Worm (Caenorhabditis elegans) whole organism, young adult: ENCODE results near the gene cpg-8.
A peak's percentile ranks its signal among the peaks of the same experiment; 100 is the strongest.

Experiments
- B0336.3 ChIP-seq: fragments of 200-800 bp; sonication (Bioruptor generic); IDR thresholded peaks from 2 replicates; pipeline ENCODE4 v1.3.6; 2022; ENCODE audit warnings: missing genetic modification characterization, missing compliant biosample characterization
- C06A6.2 ChIP-seq: fragments of 200-800 bp; sonication (Bioruptor generic); conservative IDR thresholded peaks from 2 replicates; pipeline ENCODE4 v1.3.6; 2022; ENCODE audit warnings: missing genetic modification characterization, missing compliant biosample characterization
- C17E4.6 ChIP-seq: fragments of 200-800 bp; sonication (Bioruptor generic); IDR thresholded peaks from 2 replicates; pipeline ENCODE4 v1.3.6; 2022; ENCODE audit warnings: missing genetic modification reagents, missing genetic modification characterization, missing compliant biosample characterization
- F23B12.7 ChIP-seq: sonication (generic microtip); optimal IDR thresholded peaks from 2 replicates; lab custom pipeline; 2017; ENCODE audit warnings: missing genetic modification characterization, mild to moderate bottlenecking, missing compliant biosample characterization, antibody characterized with exemption, moderate library complexity; ENCODE audit not compliant: insufficient read depth
- F33H1.4 ChIP-seq: fragments of 200-800 bp; sonication (Bioruptor generic); IDR thresholded peaks from 2 replicates; pipeline ENCODE4 v1.3.6; 2022; ENCODE audit warnings: missing genetic modification reagents, missing genetic modification characterization, missing compliant biosample characterization
- F37B4.10 ChIP-seq: fragments of 200-800 bp; sonication (Bioruptor generic); IDR thresholded peaks from 2 replicates; pipeline ENCODE4 v1.3.6; 2022; ENCODE audit warnings: missing genetic modification characterization, missing compliant biosample characterization
- F52B5.7 ChIP-seq: sonication (generic microtip); optimal IDR thresholded peaks from 2 replicates; lab custom pipeline; 2016; ENCODE audit warnings: mild to moderate bottlenecking, missing genetic modification characterization, missing compliant biosample characterization
- F57C9.4 ChIP-seq: sonication (generic microtip); optimal IDR thresholded peaks from 2 replicates; lab custom pipeline; 2017; ENCODE audit warnings: mild to moderate bottlenecking, missing genetic modification characterization, missing compliant biosample characterization
- Y53F4B.3 ChIP-seq: fragments of 200-800 bp; sonication (Bioruptor generic); IDR thresholded peaks from 2 replicates; pipeline ENCODE4 v1.3.6; 2022; ENCODE audit warnings: missing genetic modification reagents, missing genetic modification characterization, missing compliant biosample characterization
- Y56A3A.18 ChIP-seq: fragments of 200-800 bp; sonication (Bioruptor generic); IDR thresholded peaks from 2 replicates; pipeline ENCODE4 v1.3.6; 2022; ENCODE audit warnings: missing genetic modification reagents, missing genetic modification characterization, missing compliant biosample characterization
- Y67H2A.10 ChIP-seq: fragments of 200-800 bp; sonication (Bioruptor generic); conservative IDR thresholded peaks from 2 replicates; pipeline ENCODE4 v1.3.6; 2022; ENCODE audit warnings: missing genetic modification reagents, missing genetic modification characterization, missing compliant biosample characterization
- akir-1 ChIP-seq: fragments of 200-800 bp; sonication (Bioruptor generic); optimal IDR thresholded peaks from 2 replicates; lab custom pipeline; 2018; ENCODE audit warnings: mild to moderate bottlenecking, missing genetic modification characterization, moderate library complexity, missing compliant biosample characterization
- aptf-3 ChIP-seq: fragments of 200-800 bp; sonication (Bioruptor generic); IDR thresholded peaks from 2 replicates; pipeline ENCODE4 v1.3.6; 2022; ENCODE audit warnings: missing genetic modification characterization, missing compliant biosample characterization
- atf-7 ChIP-seq: sonication (generic microtip); optimal IDR thresholded peaks from 2 replicates; lab custom pipeline; 2017; ENCODE audit warnings: mild to moderate bottlenecking, missing genetic modification characterization, missing compliant biosample characterization
- attf-3 ChIP-seq: fragments of 200-800 bp; sonication (Bioruptor generic); conservative IDR thresholded peaks from 2 replicates; pipeline ENCODE4 v1.3.6; 2022; ENCODE audit warnings: missing genetic modification reagents, missing genetic modification characterization, missing compliant biosample characterization
- attf-5 ChIP-seq: fragments of 200-800 bp; sonication (Bioruptor generic); optimal IDR thresholded peaks from 2 replicates; lab custom pipeline; 2018; ENCODE audit warnings: mild to moderate bottlenecking, missing genetic modification characterization, missing compliant biosample characterization
- cebp-1 ChIP-seq, 2 experiments: fragments of 200-800 bp in 1 of 2; sonication (Bioruptor generic) in 1 of 2; sonication (generic microtip) in 1 of 2; IDR thresholded peaks in 1 of 2; optimal IDR thresholded peaks in 1 of 2; 2 replicates each; pipeline versions ENCODE4 v1.3.6 to Lab custom; 2017 to 2022; ENCODE audit warnings: missing compliant biosample characterization in 2 of 2, missing genetic modification characterization in 2 of 2, mild to moderate bottlenecking in 1 of 2, missing genetic modification reagents in 1 of 2, moderate library complexity in 1 of 2
- cebp-2 ChIP-seq: fragments of 200-800 bp; sonication (Bioruptor generic); IDR thresholded peaks from 2 replicates; pipeline ENCODE4 v1.3.6; 2022; ENCODE audit warnings: missing genetic modification characterization, missing compliant biosample characterization
- ceh-91 ChIP-seq: fragments of 200-800 bp; sonication (Bioruptor generic); IDR thresholded peaks from 2 replicates; pipeline ENCODE4 v1.3.6; 2022; ENCODE audit warnings: missing genetic modification reagents, missing genetic modification characterization, missing compliant biosample characterization
- dox-1 ChIP-seq: fragments of 200-800 bp; sonication (Bioruptor generic); IDR thresholded peaks from 2 replicates; pipeline ENCODE4 v1.3.6; 2022; ENCODE audit warnings: missing genetic modification reagents, missing genetic modification characterization, missing compliant biosample characterization
- egl-44 ChIP-seq: fragments of 200-800 bp; sonication (Bioruptor generic); IDR thresholded peaks from 2 replicates; pipeline ENCODE4 v1.3.6; 2022; ENCODE audit warnings: missing genetic modification reagents, missing genetic modification characterization, missing compliant biosample characterization
- ekl-4 ChIP-seq: fragments of 200-800 bp; sonication (Bioruptor generic); IDR thresholded peaks from 2 replicates; pipeline ENCODE4 v1.3.6; 2022; ENCODE audit warnings: missing genetic modification reagents, missing genetic modification characterization, missing compliant biosample characterization
- gei-17 ChIP-seq: fragments of 200-800 bp; sonication (Bioruptor generic); optimal IDR thresholded peaks from 2 replicates; lab custom pipeline; 2018; ENCODE audit warnings: mild to moderate bottlenecking, missing genetic modification characterization, missing compliant biosample characterization
- him-1 ChIP-seq: sonication (generic microtip); optimal IDR thresholded peaks from 2 replicates; lab custom pipeline; 2016; ENCODE audit warnings: missing genotype, missing genetic modification reagents, missing genetic modification characterization, missing compliant biosample characterization
- hrde-1 ChIP-seq: sonication (generic microtip); optimal IDR thresholded peaks from 2 replicates; lab custom pipeline; 2016; ENCODE audit warnings: missing genetic modification characterization, mild to moderate bottlenecking, missing compliant biosample characterization, moderate library complexity, missing genotype, missing genetic modification reagents, borderline replicate concordance
- hsf-1 ChIP-seq: fragments of 200-800 bp; sonication (Bioruptor generic); IDR thresholded peaks from 2 replicates; pipeline ENCODE4 v1.3.6; 2022; ENCODE audit warnings: missing genetic modification reagents, missing genetic modification characterization, missing compliant biosample characterization
- let-607 ChIP-seq, 2 experiments: fragments of 200-800 bp in 1 of 2; sonication (Bioruptor generic) in 1 of 2; sonication (generic microtip) in 1 of 2; optimal IDR thresholded peaks; 2 replicates each; lab custom pipeline; 2016 to 2018; ENCODE audit warnings: mild to moderate bottlenecking in 2 of 2, missing compliant biosample characterization in 2 of 2, missing genetic modification characterization in 2 of 2, moderate library complexity in 2 of 2, missing genotype in 1 of 2
- lin-26 ChIP-seq: fragments of 200-800 bp; sonication (Bioruptor generic); IDR thresholded peaks from 2 replicates; pipeline ENCODE4 v1.3.6; 2022; ENCODE audit warnings: missing genetic modification reagents, missing genetic modification characterization, missing compliant biosample characterization
- lir-1 ChIP-seq: fragments of 200-800 bp; sonication (Bioruptor generic); conservative IDR thresholded peaks from 2 replicates; pipeline ENCODE4 v1.3.6; 2022; ENCODE audit warnings: missing genetic modification reagents, missing genetic modification characterization, missing compliant biosample characterization
- lsl-1 ChIP-seq: fragments of 200-800 bp; sonication (Bioruptor generic); optimal IDR thresholded peaks from 2 replicates; lab custom pipeline; 2018; ENCODE audit warnings: mild to moderate bottlenecking, missing genetic modification characterization, moderate library complexity, missing compliant biosample characterization
- lsy-27 ChIP-seq: sonication (generic microtip); optimal IDR thresholded peaks from 2 replicates; lab custom pipeline; 2017; ENCODE audit warnings: missing genetic modification characterization, mild to moderate bottlenecking, missing compliant biosample characterization, antibody characterized with exemption, missing genotype, borderline replicate concordance; ENCODE audit not compliant: insufficient read depth
- madf-10 ChIP-seq: sonication (generic microtip); optimal IDR thresholded peaks from 2 replicates; lab custom pipeline; 2016; ENCODE audit warnings: mild to moderate bottlenecking, missing genetic modification characterization, missing compliant biosample characterization
- madf-3 ChIP-seq: fragments of 200-800 bp; sonication (Bioruptor generic); IDR thresholded peaks from 2 replicates; pipeline ENCODE4 v1.3.6; 2022; ENCODE audit warnings: missing genetic modification reagents, missing genetic modification characterization, missing compliant biosample characterization
- madf-6 ChIP-seq: fragments of 200-800 bp; sonication (Bioruptor generic); IDR thresholded peaks from 2 replicates; pipeline ENCODE4 v1.3.6; 2022; ENCODE audit warnings: missing genetic modification reagents, missing genetic modification characterization, missing compliant biosample characterization
- mcd-1 ChIP-seq: fragments of 200-800 bp; sonication (Bioruptor generic); IDR thresholded peaks from 2 replicates; pipeline ENCODE4 v1.3.6; 2022; ENCODE audit warnings: missing genetic modification reagents, missing genetic modification characterization, missing compliant biosample characterization
- nfya-1 ChIP-seq: sonication (generic microtip); optimal IDR thresholded peaks from 2 replicates; lab custom pipeline; 2017; ENCODE audit warnings: antibody characterized with exemption, missing compliant biosample characterization, missing genetic modification characterization, borderline replicate concordance; ENCODE audit not compliant: insufficient read depth
- nfyb-1 ChIP-seq: fragments of 200-800 bp; sonication (Bioruptor generic); IDR thresholded peaks from 2 replicates; pipeline ENCODE4 v1.3.6; 2022; ENCODE audit warnings: missing genetic modification reagents, missing genetic modification characterization, missing compliant biosample characterization
- nhr-27 ChIP-seq: fragments of 200-800 bp; sonication (Bioruptor generic); optimal IDR thresholded peaks from 2 replicates; lab custom pipeline; 2018; ENCODE audit warnings: mild to moderate bottlenecking, missing genetic modification characterization, moderate library complexity, missing compliant biosample characterization
- rcor-1 ChIP-seq: fragments of 200-800 bp; sonication (Bioruptor generic); IDR thresholded peaks from 2 replicates; pipeline ENCODE4 v1.3.6; 2022; ENCODE audit warnings: missing genetic modification reagents, missing genetic modification characterization, missing compliant biosample characterization
- sdz-38 ChIP-seq: sonication (generic microtip); optimal IDR thresholded peaks from 2 replicates; lab custom pipeline; 2016; ENCODE audit warnings: missing genotype, missing genetic modification characterization, missing compliant biosample characterization
- sea-2 ChIP-seq: fragments of 200-800 bp; sonication (Bioruptor generic); IDR thresholded peaks from 2 replicates; pipeline ENCODE4 v1.3.6; 2022; ENCODE audit warnings: missing genetic modification characterization, missing compliant biosample characterization
- snpc-1.1 ChIP-seq: sonication (generic microtip); optimal IDR thresholded peaks from 2 replicates; lab custom pipeline; 2017; ENCODE audit warnings: missing genetic modification characterization, mild to moderate bottlenecking, missing compliant biosample characterization, antibody characterized with exemption, moderate library complexity, missing genotype, missing genetic modification reagents; ENCODE audit not compliant: insufficient read depth
- snpc-3.4 ChIP-seq: sonication (generic microtip); optimal IDR thresholded peaks from 2 replicates; lab custom pipeline; 2017; ENCODE audit warnings: missing genetic modification characterization, mild to moderate bottlenecking, missing compliant biosample characterization, antibody characterized with exemption, moderate library complexity, missing genotype, missing genetic modification reagents
- unc-62 ChIP-seq: fragments of 150-350 bp; optimal IDR thresholded peaks from 2 replicates; lab custom pipeline; 2014; ENCODE audit warnings: missing biosample characterization, missing genetic modification reagents, missing genetic modification characterization
- xnd-1 ChIP-seq: sonication (generic microtip); optimal IDR thresholded peaks from 2 replicates; lab custom pipeline; 2016; ENCODE audit warnings: missing genotype, missing genetic modification reagents, missing genetic modification characterization, missing compliant biosample characterization
- ztf-25 ChIP-seq: fragments of 200-800 bp; sonication (Bioruptor generic); IDR thresholded peaks from 2 replicates; pipeline ENCODE4 v1.3.6; 2022; ENCODE audit warnings: missing genetic modification reagents, missing genetic modification characterization, missing compliant biosample characterization
- ztf-28 ChIP-seq: fragments of 200-800 bp; sonication (Bioruptor generic); IDR thresholded peaks from 2 replicates; pipeline ENCODE4 v1.3.6; 2022; ENCODE audit warnings: missing genetic modification reagents, missing genetic modification characterization, missing compliant biosample characterization

The cpg-8 gene

ce11 chrV:4687944-4688505 lies 4.2 kb downstream of the cpg-8 start, which contains the start of gene K03B4.2 (continued):
- TF ChIP-seq nfyb-1 (GFP tag; lab: Robert Waterston, UW) (0 out of 2 replicates have a peak, but pooled peaks have one; percentile 32), dox-1 (GFP tag; lab: Robert Waterston, UW) (no peak), C17E4.6 (GFP tag; lab: Robert Waterston, UW) (no peak), let-607 (tag; optimal IDR thresholded peaks at IDR 0.05; lab: Kevin White, UChicago) (no peak), nhr-27 (tag; lab: Kevin White, UChicago) (no peak), F23B12.7 (tag; lab: Kevin White, UChicago) (no peak), lir-1 (GFP tag; lab: Robert Waterston, UW) (no peak), sea-2 (GFP tag; lab: Robert Waterston, UW) (no peak), ztf-25 (GFP tag; lab: Robert Waterston, UW) (no peak), him-1 (tag; lab: Kevin White, UChicago) (no peak), ztf-28 (GFP tag; lab: Robert Waterston, UW) (no peak), attf-3 (no peak), Y56A3A.18 (0 out of 2 replicates have a peak, but pooled peaks have one; percentile 7), nfya-1 (tag; lab: Kevin White, UChicago) (no peak), egl-44 (no peak), ekl-4 (no peak), B0336.3 (GFP tag; lab: Robert Waterston, UW) (no peak), cebp-1 (GFP tag; IDR thresholded peaks at IDR 0.05; lab: Robert Waterston, UW) (no peak), cebp-1 (tag; optimal IDR thresholded peaks at IDR 0.05; lab: Kevin White, UChicago) (no peak), akir-1 (GFP tag; lab: Kevin White, UChicago) (no peak), rcor-1 (no peak), C06A6.2 (GFP tag; lab: Robert Waterston, UW) (no peak), F52B5.7 (tag; lab: Kevin White, UChicago) (no peak), madf-10 (tag; lab: Kevin White, UChicago) (no peak), gei-17 (GFP tag; lab: Kevin White, UChicago) (no peak), Y53F4B.3 (no peak), lsl-1 (GFP tag; lab: Kevin White, UChicago) (no peak), lsy-27 (tag; lab: Kevin White, UChicago) (no peak), hsf-1 (GFP tag; lab: Robert Waterston, UW) (no peak), madf-3 (GFP tag; lab: Robert Waterston, UW) (peak; percentile 38; the same call in 1 of the 2 replicates), ceh-91 (GFP tag; lab: Robert Waterston, UW) (no peak), F33H1.4 (GFP tag; lab: Robert Waterston, UW) (no peak), snpc-1.1 (tag; lab: Kevin White, UChicago) (no peak), cebp-2 (GFP tag; lab: Robert Waterston, UW) (0 out of 2 replicates have a peak, but pooled peaks have one; percentile 45), mcd-1 (GFP tag; lab: Robert Waterston, UW) (peak; percentile 43; the same call in 1 of the 2 replicates), xnd-1 (tag; lab: Kevin White, UChicago) (no peak), attf-5 (no peak), F57C9.4 (tag; lab: Kevin White, UChicago) (no peak), aptf-3 (GFP tag; lab: Robert Waterston, UW) (no peak), atf-7 (tag; lab: Kevin White, UChicago) (no peak), lin-26 (GFP tag; lab: Robert Waterston, UW) (no peak), hrde-1 (tag; lab: Kevin White, UChicago) (no peak), Y67H2A.10 (GFP tag; lab: Robert Waterston, UW) (no peak), unc-62 (GFP tag; lab: Kevin White, UChicago) (no peak), F37B4.10 (GFP tag; lab: Robert Waterston, UW) (no peak), snpc-3.4 (no peak), sdz-38 (tag; lab: Kevin White, UChicago) (no peak), madf-6 (GFP tag; lab: Robert Waterston, UW) (peak; percentile 34)
